Worm (Caenorhabditis elegans) whole organism, L2 larva: Measurements from ENCODE around the gene pqn-57.
"Not testable (repeated sequence)": the region's sequence is repeated elsewhere in the genome, so short reads cannot be mapped to it uniquely, and the experiment has no call there.

Experiments used
- ceh-82 ChIP-seq: fragments of 150-350 bp; optimal IDR thresholded peaks from 2 replicates; lab custom pipeline; 2014; ENCODE audit warnings: missing biosample characterization, missing genetic modification characterization
- elt-1 ChIP-seq: fragments of 150-350 bp; optimal IDR thresholded peaks from 2 replicates; lab custom pipeline; 2014; ENCODE audit warnings: missing biosample characterization, missing genetic modification characterization
- fos-1 ChIP-seq: fragments of 150-350 bp; optimal IDR thresholded peaks from 2 replicates; lab custom pipeline; 2014; ENCODE audit warnings: missing biosample characterization, missing genetic modification characterization
- lsy-2 ChIP-seq, 2 experiments: fragments of 150-350 bp in 1 of 2; sonication (generic microtip) in 1 of 2; optimal IDR thresholded peaks; 2 replicates each; lab custom pipeline; 2014 to 2017; ENCODE audit warnings: missing biosample characterization in 2 of 2, missing genetic modification characterization in 2 of 2
- nhr-21 ChIP-seq: fragments of 150-350 bp; optimal IDR thresholded peaks from 2 replicates; lab custom pipeline; 2014; ENCODE audit warnings: missing biosample characterization, missing genetic modification characterization
- nhr-237 ChIP-seq: fragments of 150-350 bp; optimal IDR thresholded peaks from 2 replicates; lab custom pipeline; 2014; ENCODE audit warnings: missing biosample characterization, missing genetic modification characterization
- sma-3 ChIP-seq: sonication (generic microtip); optimal IDR thresholded peaks from 2 replicates; lab custom pipeline; 2016; ENCODE audit warnings: missing genetic modification reagents, missing genetic modification characterization, missing compliant biosample characterization
- snpc-4 ChIP-seq: fragments of 150-350 bp; optimal IDR thresholded peaks from 2 replicates; lab custom pipeline; 2014; ENCODE audit warnings: missing biosample characterization, missing genetic modification characterization
- unc-39 ChIP-seq: fragments of 150-350 bp; optimal IDR thresholded peaks from 2 replicates; lab custom pipeline; 2014; ENCODE audit warnings: missing biosample characterization, missing genetic modification characterization
- zag-1 ChIP-seq: fragments of 150-350 bp; optimal IDR thresholded peaks from 2 replicates; lab custom pipeline; 2014; ENCODE audit warnings: missing biosample characterization, missing genetic modification characterization

ce11 chrX:8321811-8322210 lies 1.0 kb upstream of the pqn-57 start, which contains the start of gene abu-9:
- TF ChIP-seq snpc-4; zag-1 (tag; lab: Kevin White, UChicago); nhr-21 (tag; lab: Kevin White, UChicago); ceh-82 (tag; lab: Kevin White, UChicago); sma-3 (GFP tag; lab: Kevin White, UChicago); elt-1 (tag; lab: Kevin White, UChicago); nhr-237; fos-1; lsy-2 (tag; optimal IDR thresholded peaks at IDR 0.05; lab: Kevin White, UChicago); unc-39 (tag; lab: Kevin White, UChicago): not testable (repeated sequence)
